Fruit fly (Drosophila melanogaster): ENCODE measurements around the gene CG13003.

CG13003 gene

DNA sequence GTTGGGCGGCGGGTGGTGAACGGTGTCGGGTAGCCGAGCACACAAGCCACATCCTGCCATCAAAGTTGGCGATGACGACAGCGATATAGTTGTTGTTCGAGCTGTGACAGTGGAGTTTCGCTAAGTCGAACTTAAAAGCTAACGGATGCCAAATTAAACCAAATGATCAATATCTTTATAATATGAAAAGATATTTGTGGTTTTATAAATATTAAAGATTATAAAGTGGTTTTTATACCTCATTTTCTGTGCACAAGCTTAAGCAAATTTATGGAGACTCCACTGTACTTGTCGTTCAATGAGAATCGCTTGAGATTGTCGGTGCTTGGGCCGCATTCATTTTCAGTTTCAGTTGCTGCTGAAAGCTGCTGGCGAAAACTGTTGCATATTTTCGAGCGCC, 54.3 kb downstream of the CG13003 start (continued):
- peak; percentile 50 for TF ChIP-seq Rfx (GFP tag; IDR thresholded peaks at IDR 0.05)
- TF ChIP-seq Hr3 (GFP tag; optimal IDR thresholded peaks at IDR 0.05): peak; percentile 22
- peak; percentile 70 for TF ChIP-seq CG2678 (tag; optimal IDR thresholded peaks at IDR 0.05)
- TF ChIP-seq Trl (optimal IDR thresholded peaks at IDR 0.05): no peak
- TF ChIP-seq Trl (GFP tag; optimal IDR thresholded peaks at IDR 0.05): no peak
- TF ChIP-seq D (optimal IDR thresholded peaks at IDR 0.05): no peak
- peak; percentile 13 for TF ChIP-seq D (GFP tag; optimal IDR thresholded peaks at IDR 0.05)
- TF ChIP-seq CG6765 (GFP tag; optimal IDR thresholded peaks at IDR 0.05): no peak
- peak; percentile 50; the same call in 2 of the 3 replicates for TF ChIP-seq tgo (GFP tag; IDR thresholded peaks at IDR 0.05)
- peak; percentile 48; the same call in 1 of the 2 replicates for TF ChIP-seq CG14014 (GFP tag; IDR thresholded peaks at IDR 0.05)
- TF ChIP-seq CG17186 (GFP tag; optimal IDR thresholded peaks at IDR 0.05): no peak
- TF ChIP-seq Neu2 (GFP tag; optimal IDR thresholded peaks at IDR 0.05; ENCODE audit: borderline replicate concordance): no peak
- no peak for TF ChIP-seq Deaf1 (tag; optimal IDR thresholded peaks at IDR 0.05)
- TF ChIP-seq slou (GFP tag; optimal IDR thresholded peaks at IDR 0.05): peak; percentile 9
- TF ChIP-seq YL-1 (GFP tag; optimal IDR thresholded peaks at IDR 0.05): no peak
- TF ChIP-seq CG10654 (GFP tag; optimal IDR thresholded peaks at IDR 0.05): no peak
- TF ChIP-seq CHES-1-like (GFP tag; optimal IDR thresholded peaks at IDR 0.05): no peak
- no peak for TF ChIP-seq CG7745 (tag; optimal IDR thresholded peaks at IDR 0.05)
- no peak for TF ChIP-seq gt (GFP tag; IDR thresholded peaks at IDR 0.05)
- TF ChIP-seq phol (tag; optimal IDR thresholded peaks at IDR 0.05): peak; percentile 56
- TF ChIP-seq emc (GFP tag; optimal IDR thresholded peaks at IDR 0.05): no peak
- no peak for TF ChIP-seq z (GFP tag; IDR thresholded peaks at IDR 0.05)
- TF ChIP-seq CG18262 (tag; optimal IDR thresholded peaks at IDR 0.05): peak; percentile 49
- TF ChIP-seq pzg (GFP tag; optimal IDR thresholded peaks at IDR 0.05): no peak
- TF ChIP-seq CG8388 (GFP tag; optimal IDR thresholded peaks at IDR 0.05): peak; percentile 37
- TF ChIP-seq mld (GFP tag; IDR thresholded peaks at IDR 0.05; ENCODE audit: partially characterized antibody): no peak
- no peak for TF ChIP-seq sr (GFP tag; IDR thresholded peaks at IDR 0.05)
- TF ChIP-seq CG10209 (GFP tag; optimal IDR thresholded peaks at IDR 0.05): peak; percentile 29
- no peak for TF ChIP-seq Bdp1 (GFP tag; optimal IDR thresholded peaks at IDR 0.05)
- TF ChIP-seq ac (GFP tag; optimal IDR thresholded peaks at IDR 0.05): no peak
- TF ChIP-seq CG8359 (GFP tag; optimal IDR thresholded peaks at IDR 0.05; ENCODE audit: borderline replicate concordance): no peak
- TF ChIP-seq Mrtf (GFP tag; IDR thresholded peaks at IDR 0.05): 0 out of 3 replicates have a peak, but pooled peaks have one; percentile 34
- no peak for TF ChIP-seq CG1832 (GFP tag; optimal IDR thresholded peaks at IDR 0.05)
- 0 out of 2 replicates have a peak, but pooled peaks have one; percentile 18 for TF ChIP-seq bowl (GFP tag; IDR thresholded peaks at IDR 0.05)
- TF ChIP-seq grn (GFP tag; optimal IDR thresholded peaks at IDR 0.05): no peak
- TF ChIP-seq fd102C (GFP tag; optimal IDR thresholded peaks at IDR 0.05): no peak
- TF ChIP-seq CG1792 (GFP tag; optimal IDR thresholded peaks at IDR 0.05): no peak
- TF ChIP-seq HmgD (GFP tag; optimal IDR thresholded peaks at IDR 0.05): no peak
- TF ChIP-seq corto (GFP tag; optimal IDR thresholded peaks at IDR 0.05): no peak
- TF ChIP-seq danr (GFP tag; IDR thresholded peaks at IDR 0.05): no peak
- no peak for TF ChIP-seq Dip2 (GFP tag; IDR thresholded peaks at IDR 0.05)
- no peak for TF ChIP-seq Bgb (GFP tag; IDR thresholded peaks at IDR 0.05; ENCODE audit: partially characterized antibody)
- no peak; the same call in 1 of the 2 replicates for TF ChIP-seq CG7372 (GFP tag; IDR thresholded peaks at IDR 0.05)
- no peak for TF ChIP-seq zf30C (GFP tag; optimal IDR thresholded peaks at IDR 0.05)
- TF ChIP-seq Camta (GFP tag; optimal IDR thresholded peaks at IDR 0.05): no peak
- TF ChIP-seq CG7556 (GFP tag; optimal IDR thresholded peaks at IDR 0.05): peak; percentile 45
- peak; percentile 32 for TF ChIP-seq ewg (GFP tag; optimal IDR thresholded peaks at IDR 0.05)
- no peak for TF ChIP-seq rib (GFP tag; IDR thresholded peaks at IDR 0.05)
- no peak for TF ChIP-seq ssp (GFP tag; IDR thresholded peaks at IDR 0.05)
- TF ChIP-seq gcm2 (GFP tag; optimal IDR thresholded peaks at IDR 0.05): no peak
- no peak for TF ChIP-seq TFAM (GFP tag; optimal IDR thresholded peaks at IDR 0.05)
- TF ChIP-seq CG11560 (tag; IDR thresholded peaks at IDR 0.05): no peak
